Worm (Caenorhabditis elegans) whole organism, midembryonic: ENCODE results near the gene W03F9.4.

Experiments
- T22C8.4 ChIP-seq: fragments of 200-800 bp; sonication (Bioruptor generic); IDR thresholded peaks from 2 replicates; pipeline ENCODE4 v1.3.6; 2022; ENCODE audit warnings: missing genetic modification characterization, missing compliant biosample characterization
- cog-1 ChIP-seq: sonication (generic microtip); optimal IDR thresholded peaks from 2 replicates; lab custom pipeline; 2016; ENCODE audit warnings: missing genetic modification characterization, missing compliant biosample characterization
- flt-1 ChIP-seq: fragments of 200-800 bp; sonication (Bioruptor generic); IDR thresholded peaks from 2 replicates; pipeline ENCODE4 v1.3.6; 2022; ENCODE audit warnings: missing genetic modification characterization, missing compliant biosample characterization
- med-1 ChIP-seq: sonication (generic microtip); optimal IDR thresholded peaks from 2 replicates; lab custom pipeline; 2017; ENCODE audit warnings: missing genetic modification characterization, mild to moderate bottlenecking, missing compliant biosample characterization, antibody characterized with exemption, missing genetic modification reagents; ENCODE audit not compliant: insufficient read depth
- tab-1 ChIP-seq: fragments of 200-800 bp; sonication (Bioruptor generic); IDR thresholded peaks from 2 replicates; pipeline ENCODE4 v1.3.6; 2022; ENCODE audit warnings: missing genetic modification characterization, missing compliant biosample characterization
- ztf-29 ChIP-seq: fragments of 200-800 bp; sonication (Bioruptor generic); IDR thresholded peaks from 2 replicates; pipeline ENCODE4 v1.3.6; 2022; ENCODE audit warnings: missing genetic modification reagents, missing genetic modification characterization, missing compliant biosample characterization

ce11 chrV:117312-117711 lies 33.9 kb downstream of the W03F9.4 start:
- no peak for TF ChIP-seq T22C8.4 (GFP tag; lab: Robert Waterston, UW)
- TF ChIP-seq flt-1 (GFP tag; lab: Robert Waterston, UW) = no peak
- no peak for TF ChIP-seq cog-1 (tag; lab: Kevin White, UChicago)
- TF ChIP-seq ztf-29 = no peak
- no peak for TF ChIP-seq tab-1 (GFP tag; lab: Robert Waterston, UW)
- TF ChIP-seq med-1 (GFP tag; lab: Kevin White, UChicago) = no peak
